Fruit fly (Drosophila melanogaster) S2 (cell line): ENCODE data around the gene CG11666.

Experiments used
- CG8478 ChIP-seq: fragments of >200 bp; optimal IDR thresholded peaks from 2 replicates; lab custom pipeline; 2018
- CTCF ChIP-seq, 2 experiments: fragments of >200 bp; optimal IDR thresholded peaks; 2 replicates each; lab custom pipeline; 2018

DNA sequence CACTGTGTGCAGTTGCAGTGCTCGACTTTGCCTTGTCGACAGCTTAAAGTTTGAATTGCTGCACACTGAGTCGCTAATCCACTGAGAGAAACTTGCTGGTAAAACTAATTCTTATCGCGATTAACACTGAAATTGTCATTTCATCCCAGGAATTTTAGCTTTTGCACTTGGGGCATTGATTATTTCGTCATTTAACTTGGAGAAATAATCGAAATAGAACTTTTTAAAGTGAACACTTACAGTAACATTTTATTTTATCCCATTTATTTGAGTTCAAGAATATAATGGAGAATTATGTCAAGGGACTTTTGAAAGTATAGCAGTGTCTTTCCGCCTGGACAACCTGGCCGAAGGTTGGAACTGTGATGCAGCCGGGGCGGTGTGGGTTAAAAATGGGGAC lies 6.5 kb upstream of the CG11666 start, which contains the start of gene CG44426:
- TF ChIP-seq CTCF (optimal IDR thresholded peaks at IDR 0.05; lab: Kevin White, UChicago) (no peak), CG8478 (lab: Kevin White, UChicago) (no peak)
